Worm (Caenorhabditis elegans) whole organism, L2 larva: Measurements from ENCODE around the gene rab-19.

ENCODE experiments used
- alr-1 ChIP-seq: fragments of 150-350 bp; optimal IDR thresholded peaks from 2 replicates; lab custom pipeline; 2014; ENCODE audit warnings: missing biosample characterization, missing genetic modification characterization
- aly-2 ChIP-seq: fragments of 150-350 bp; optimal IDR thresholded peaks from 2 replicates; lab custom pipeline; 2014; ENCODE audit warnings: missing biosample characterization, missing genetic modification characterization
- lsy-2 ChIP-seq, 2 experiments: fragments of 150-350 bp in 1 of 2; sonication (generic microtip) in 1 of 2; optimal IDR thresholded peaks; 2 replicates each; lab custom pipeline; 2014 to 2017; ENCODE audit warnings: missing biosample characterization in 2 of 2, missing genetic modification characterization in 2 of 2
- nhr-11 ChIP-seq: fragments of 150-350 bp; optimal IDR thresholded peaks from 2 replicates; lab custom pipeline; 2014; ENCODE audit warnings: missing biosample characterization, missing genetic modification characterization
- nhr-12 ChIP-seq: fragments of 150-350 bp; optimal IDR thresholded peaks from 2 replicates; lab custom pipeline; 2014; ENCODE audit warnings: missing biosample characterization, missing genetic modification characterization
- nhr-23 ChIP-seq: fragments of 150-350 bp; optimal IDR thresholded peaks from 2 replicates; lab custom pipeline; 2014; ENCODE audit warnings: missing biosample characterization, missing genetic modification reagents, missing genetic modification characterization
- nhr-237 ChIP-seq: fragments of 150-350 bp; optimal IDR thresholded peaks from 2 replicates; lab custom pipeline; 2014; ENCODE audit warnings: missing biosample characterization, missing genetic modification characterization
- sma-9 ChIP-seq, 2 experiments: fragments of 150-350 bp in 1 of 2; sonication (generic microtip) in 1 of 2; optimal IDR thresholded peaks; 2 replicates each; lab custom pipeline; 2014 to 2016; ENCODE audit warnings: missing genetic modification characterization in 2 of 2, mild to moderate bottlenecking in 1 of 2, missing biosample characterization in 1 of 2, missing compliant biosample characterization in 1 of 2, missing genetic modification reagents in 1 of 2, moderate library complexity in 1 of 2
- unc-62 ChIP-seq: fragments of 150-350 bp; optimal IDR thresholded peaks from 2 replicates; lab custom pipeline; 2014; ENCODE audit warnings: missing biosample characterization, missing genetic modification reagents, missing genetic modification characterization
- ztf-11 ChIP-seq: sonication (generic microtip); optimal IDR thresholded peaks from 2 replicates; lab custom pipeline; 2017; ENCODE audit warnings: missing biosample characterization, missing genetic modification characterization

DNA sequence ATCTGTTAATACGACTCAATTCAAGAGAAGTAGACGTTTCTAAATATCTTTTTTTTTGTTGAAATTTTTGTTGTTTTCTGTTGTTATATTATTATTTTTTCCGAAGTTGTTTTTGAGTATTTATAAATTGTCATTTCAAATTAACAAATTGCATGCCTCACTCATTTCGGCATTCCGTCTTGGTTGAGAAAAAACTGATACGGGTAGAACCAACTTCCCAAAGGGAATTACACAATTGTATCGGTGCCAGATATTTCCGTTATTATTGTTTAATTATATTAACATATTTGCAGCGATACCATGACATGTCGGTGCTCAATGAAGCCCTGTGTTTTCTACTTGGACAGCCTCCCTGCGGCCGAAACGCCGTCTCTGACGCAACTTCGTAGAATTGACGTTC, 45.1 kb upstream of the rab-19 start, which contains the start of gene K09B11.4:
- TF ChIP-seq nhr-237 (no peak), nhr-11 (tag; lab: Kevin White, UChicago) (no peak), nhr-23 (tag; lab: Kevin White, UChicago) (no peak), nhr-12 (tag; lab: Kevin White, UChicago) (no peak), unc-62 (GFP tag; lab: Kevin White, UChicago) (no peak), lsy-2 (tag; optimal IDR thresholded peaks at IDR 0.05; lab: Kevin White, UChicago) (no peak), aly-2 (tag; lab: Kevin White, UChicago) (no peak), alr-1 (tag; lab: Kevin White, UChicago) (no peak), sma-9 (GFP tag; optimal IDR thresholded peaks at IDR 0.05; lab: Kevin White, UChicago) (no peak), sma-9 (tag; optimal IDR thresholded peaks at IDR 0.05; lab: Kevin White, UChicago) (no peak), ztf-11 (tag; lab: Kevin White, UChicago) (no peak)
